Worm (Caenorhabditis elegans) whole organism, L1 larva: ENCODE measurements around the gene nsy-4.

Experiments
- C16A3.4 ChIP-seq: fragments of 150-350 bp; optimal IDR thresholded peaks from 2 replicates; lab custom pipeline; 2014; ENCODE audit warnings: missing biosample characterization, missing genetic modification characterization
- C34B4.2 ChIP-seq: sonication (generic microtip); optimal IDR thresholded peaks from 2 replicates; lab custom pipeline; 2017; ENCODE audit warnings: mild to moderate bottlenecking, missing genetic modification characterization, missing compliant biosample characterization
- aha-1 ChIP-seq: fragments of 150-350 bp; optimal IDR thresholded peaks from 2 replicates; lab custom pipeline; 2014; ENCODE audit warnings: missing biosample characterization, missing genetic modification characterization
- alr-1 ChIP-seq: fragments of 200-800 bp; sonication (Bioruptor generic); optimal IDR thresholded peaks from 2 replicates; lab custom pipeline; 2018; ENCODE audit warnings: borderline replicate concordance, mild to moderate bottlenecking, missing genetic modification characterization, missing compliant biosample characterization
- ama-1 ChIP-seq: fragments of 150-350 bp; optimal IDR thresholded peaks from 2 replicates; lab custom pipeline; 2014
- blmp-1 ChIP-seq: fragments of 150-350 bp; optimal IDR thresholded peaks from 2 replicates; lab custom pipeline; 2014; ENCODE audit warnings: missing biosample characterization, missing genetic modification characterization
- ceh-63 ChIP-seq: fragments of 200-800 bp; sonication (Bioruptor generic); optimal IDR thresholded peaks from 2 replicates; lab custom pipeline; 2018; ENCODE audit warnings: mild to moderate bottlenecking, missing genetic modification characterization, missing compliant biosample characterization
- ceh-88 ChIP-seq: fragments of 200-800 bp; sonication (Bioruptor generic); IDR thresholded peaks from 2 replicates; pipeline ENCODE4 v1.3.6; 2022; ENCODE audit warnings: missing genetic modification characterization, missing compliant biosample characterization
- dpl-1 ChIP-seq, 3 experiments: fragments of 150-350 bp in 2 of 3; sonication (generic microtip) in 1 of 3; optimal IDR thresholded peaks; 2 replicates each; lab custom pipeline; 2014 to 2017; ENCODE audit warnings: missing biosample characterization in 3 of 3, missing genetic modification characterization in 3 of 3, missing genetic modification reagents in 3 of 3
- efl-1 ChIP-seq, 4 experiments: fragments of 150-350 bp; optimal IDR thresholded peaks in 3 of 4; peaks in 1 of 4; 1 replicate in 1 of 4; 2 replicates in 3 of 4; lab custom pipeline; 2014; ENCODE audit warnings: missing biosample characterization in 2 of 4, missing genetic modification characterization in 2 of 4, missing genetic modification reagents in 2 of 4
- efl-3 ChIP-seq: fragments of 200-800 bp; sonication (Bioruptor generic); optimal IDR thresholded peaks from 2 replicates; lab custom pipeline; 2018; ENCODE audit warnings: mild to moderate bottlenecking, missing genetic modification characterization, missing compliant biosample characterization
- egl-13 ChIP-seq: sonication (generic microtip); optimal IDR thresholded peaks from 2 replicates; lab custom pipeline; 2016; ENCODE audit warnings: missing genotype, missing genetic modification reagents, missing genetic modification characterization, missing compliant biosample characterization
- egl-27 ChIP-seq, 2 experiments: fragments of 150-350 bp in 1 of 2; sonication (generic microtip); optimal IDR thresholded peaks; 3 replicates each; lab custom pipeline; 2017 to 2018; ENCODE audit warnings: missing biosample characterization in 2 of 2, missing genetic modification characterization in 2 of 2, missing genetic modification reagents in 2 of 2
- elt-3 ChIP-seq, 6 experiments: fragments of 150-350 bp in 1 of 6; sonication (generic microtip); optimal IDR thresholded peaks; 2 replicates each; lab custom pipeline; 2017 to 2018; ENCODE audit warnings: missing biosample characterization in 6 of 6, missing genetic modification characterization in 6 of 6, inconsistent platforms in 1 of 6
- fkh-10 ChIP-seq: sonication (generic microtip); optimal IDR thresholded peaks from 2 replicates; lab custom pipeline; 2017; ENCODE audit warnings: missing biosample characterization, missing genetic modification reagents, missing genetic modification characterization
- fkh-4 ChIP-seq: sonication (generic microtip); optimal IDR thresholded peaks from 2 replicates; lab custom pipeline; 2016; ENCODE audit warnings: missing compliant biosample characterization, missing genetic modification characterization, borderline replicate concordance
- fkh-8 ChIP-seq: sonication (generic microtip); optimal IDR thresholded peaks from 2 replicates; lab custom pipeline; 2016; ENCODE audit warnings: mild to moderate bottlenecking, missing genetic modification characterization, missing compliant biosample characterization
- fos-1 ChIP-seq: fragments of 150-350 bp; optimal IDR thresholded peaks from 2 replicates; lab custom pipeline; 2014; ENCODE audit warnings: missing biosample characterization, missing genetic modification characterization
- grh-1 ChIP-seq: fragments of 200-800 bp; sonication (Bioruptor generic); IDR thresholded peaks from 2 replicates; pipeline ENCODE4 v1.3.6; 2022; ENCODE audit warnings: missing genetic modification reagents, missing genetic modification characterization, missing compliant biosample characterization
- hlh-4 ChIP-seq: sonication (generic microtip); optimal IDR thresholded peaks from 2 replicates; lab custom pipeline; 2016; ENCODE audit warnings: mild to moderate bottlenecking, missing genetic modification characterization, missing compliant biosample characterization
- hpl-2 ChIP-seq: fragments of 150-350 bp; optimal IDR thresholded peaks from 2 replicates; lab custom pipeline; 2014; ENCODE audit warnings: missing biosample characterization, missing genetic modification reagents, missing genetic modification characterization
- irx-1 ChIP-seq: sonication (generic microtip); optimal IDR thresholded peaks from 2 replicates; lab custom pipeline; 2016; ENCODE audit warnings: missing genetic modification characterization, missing compliant biosample characterization
- jun-1 ChIP-seq: fragments of 150-350 bp; optimal IDR thresholded peaks from 2 replicates; lab custom pipeline; 2014; ENCODE audit warnings: missing biosample characterization, missing genetic modification reagents, missing genetic modification characterization
- lin-13 ChIP-seq: fragments of 150-350 bp; optimal IDR thresholded peaks from 2 replicates; lab custom pipeline; 2014; ENCODE audit warnings: missing biosample characterization, missing genetic modification reagents, missing genetic modification characterization
- lin-35 ChIP-seq, 2 experiments: fragments of 150-350 bp; optimal IDR thresholded peaks; 2 replicates each; lab custom pipeline; 2014; ENCODE audit warnings: missing biosample characterization in 2 of 2, missing genetic modification characterization in 2 of 2, missing genetic modification reagents in 2 of 2
- lir-3 ChIP-seq: sonication (generic microtip); optimal IDR thresholded peaks from 2 replicates; lab custom pipeline; 2016; ENCODE audit warnings: mild to moderate bottlenecking, missing genetic modification characterization, moderate library complexity, missing compliant biosample characterization; ENCODE audit not compliant: poor library complexity
- lsy-2 ChIP-seq, 2 experiments: fragments of 150-350 bp; optimal IDR thresholded peaks; 2 replicates each; lab custom pipeline; 2014; ENCODE audit warnings: missing biosample characterization in 2 of 2, missing genetic modification characterization in 2 of 2
- mab-9 ChIP-seq: fragments of 200-800 bp; sonication (Bioruptor generic); IDR thresholded peaks from 2 replicates; pipeline ENCODE4 v1.3.6; 2022; ENCODE audit warnings: missing genetic modification reagents, missing genetic modification characterization, missing compliant biosample characterization
- mef-2 ChIP-seq: fragments of 150-350 bp; optimal IDR thresholded peaks from 2 replicates; lab custom pipeline; 2014; ENCODE audit warnings: missing biosample characterization, missing genetic modification characterization
- nhr-12 ChIP-seq: sonication (generic microtip); optimal IDR thresholded peaks from 2 replicates; lab custom pipeline; 2017; ENCODE audit warnings: missing biosample characterization, missing genetic modification characterization
- nhr-19 ChIP-seq: fragments of 200-800 bp; sonication (Bioruptor generic); conservative IDR thresholded peaks from 2 replicates; pipeline ENCODE4 v1.3.6; 2022; ENCODE audit warnings: missing genetic modification characterization, missing compliant biosample characterization
- nhr-47 ChIP-seq: sonication (generic microtip); optimal IDR thresholded peaks from 2 replicates; lab custom pipeline; 2016; ENCODE audit warnings: mild to moderate bottlenecking, missing genetic modification characterization, moderate library complexity, missing compliant biosample characterization
- nhr-71 ChIP-seq: sonication (generic microtip); optimal IDR thresholded peaks from 2 replicates; lab custom pipeline; 2016; ENCODE audit warnings: mild to moderate bottlenecking, missing genetic modification characterization, moderate library complexity, missing compliant biosample characterization
- nhr-85 ChIP-seq: sonication (generic microtip); peaks from one replicate; lab custom pipeline; 2016; ENCODE audit warnings: missing genetic modification characterization, inconsistent platforms, missing compliant biosample characterization
- pag-3 ChIP-seq: sonication (generic microtip); optimal IDR thresholded peaks from 2 replicates; lab custom pipeline; 2017; ENCODE audit warnings: missing genetic modification characterization, mild to moderate bottlenecking, missing compliant biosample characterization, antibody characterized with exemption, borderline replicate concordance; ENCODE audit not compliant: insufficient read depth
- pqm-1 ChIP-seq: sonication (generic microtip); optimal IDR thresholded peaks from 3 replicates; lab custom pipeline; 2017; ENCODE audit warnings: missing biosample characterization, missing genetic modification characterization
- skn-1 ChIP-seq: fragments of 150-350 bp; optimal IDR thresholded peaks from 2 replicates; lab custom pipeline; 2014; ENCODE audit warnings: missing biosample characterization, missing genetic modification characterization
- sptf-1 ChIP-seq: fragments of 150-350 bp; optimal IDR thresholded peaks from 2 replicates; lab custom pipeline; 2014; ENCODE audit warnings: missing biosample characterization, missing genetic modification characterization
- swsn-7 ChIP-seq: sonication (generic microtip); optimal IDR thresholded peaks from 2 replicates; lab custom pipeline; 2016; ENCODE audit warnings: missing genetic modification characterization, missing compliant biosample characterization
- tbx-2 ChIP-seq: sonication (generic microtip); optimal IDR thresholded peaks from 2 replicates; lab custom pipeline; 2016; ENCODE audit warnings: missing genetic modification characterization, missing compliant biosample characterization
- tlp-1 ChIP-seq: fragments of 150-350 bp; optimal IDR thresholded peaks from 2 replicates; lab custom pipeline; 2014; ENCODE audit warnings: missing biosample characterization, missing genetic modification characterization
- unc-62 ChIP-seq: fragments of 150-350 bp; optimal IDR thresholded peaks from 2 replicates; lab custom pipeline; 2014; ENCODE audit warnings: missing biosample characterization, missing genetic modification reagents, missing genetic modification characterization
- unc-98 ChIP-seq: fragments of 200-800 bp; sonication (Bioruptor generic); IDR thresholded peaks from 2 replicates; pipeline ENCODE4 v1.3.6; 2022; ENCODE audit warnings: missing genetic modification characterization, missing compliant biosample characterization
- vab-15 ChIP-seq: sonication (generic microtip); optimal IDR thresholded peaks from 2 replicates; lab custom pipeline; 2017; ENCODE audit warnings: missing genotype, mild to moderate bottlenecking, missing genetic modification characterization, missing compliant biosample characterization
- xbp-1 ChIP-seq: sonication (generic microtip); optimal IDR thresholded peaks from 2 replicates; lab custom pipeline; 2016; ENCODE audit warnings: missing genetic modification characterization, missing compliant biosample characterization
- ztf-11 ChIP-seq, 2 experiments: sonication (generic microtip); optimal IDR thresholded peaks; 2 replicates each; lab custom pipeline; 2016 to 2017; ENCODE audit warnings: missing genetic modification characterization in 2 of 2, missing biosample characterization in 1 of 2, missing compliant biosample characterization in 1 of 2
- ztf-4 ChIP-seq: fragments of 150-350 bp; optimal IDR thresholded peaks from 2 replicates; lab custom pipeline; 2014; ENCODE audit warnings: missing biosample characterization, missing genetic modification characterization

Gene nsy-4

ce11 chrIV:2329540-2329939, 6.5 kb downstream of the nsy-4 start, which contains the start of gene nhr-236:
TSS of gene nhr-236 (minus strand) at chrIV:2329640.
- TF ChIP-seq hpl-2 (GFP tag; lab: Kevin White, UChicago) (no peak), efl-1 (optimal IDR thresholded peaks at IDR 0.05; lab: Kevin White, UChicago) (no peak), efl-1 (GFP tag; optimal IDR thresholded peaks at IDR 0.05 in 1 of 2; lab: Kevin White, UChicago) (peak in 1 of 2 experiments; percentile 40)

- no peak for TF ChIP-seq hlh-4 (tag; lab: Kevin White, UChicago)
- TF ChIP-seq jun-1 = no peak
- no peak for TF ChIP-seq nhr-12 (tag; lab: Kevin White, UChicago)
- peak; percentile 39 for TF ChIP-seq nhr-85 (tag; lab: Kevin White, UChicago)
- no peak for TF ChIP-seq fos-1 (tag; lab: Kevin White, UChicago)
- TF ChIP-seq lsy-2 (tag; optimal IDR thresholded peaks at IDR 0.05; lab: Kevin White, UChicago) = peak; percentile 16 to 33
- TF ChIP-seq fkh-10 (GFP tag; lab: Kevin White, UChicago) = no peak
- TF ChIP-seq egl-13 = no peak
- no peak for TF ChIP-seq C16A3.4 (tag; lab: Kevin White, UChicago)
- no peak for TF ChIP-seq fkh-8 (tag; lab: Kevin White, UChicago)
- TF ChIP-seq ztf-11 (tag; optimal IDR thresholded peaks at IDR 0.05; lab: Kevin White, UChicago) = no peak
- TF ChIP-seq hpl-2 (GFP tag; lab: Kevin White, UChicago) = no peak
- TF ChIP-seq blmp-1 (tag; lab: Kevin White, UChicago) = no peak
These were observed 10.9 kb downstream of the nsy-4 start for ce11 chrIV:2334012-2334411.

ce11 chrIV:2348862-2349321, 25.8 kb downstream of the nsy-4 start, which contains the start of the genes ppgn-1 and tftc-1:
TSS of gene ppgn-1 (minus strand) at chrIV:2348912.
TSS of gene tftc-1 (plus strand) at chrIV:2349271.
- TF ChIP-seq fkh-4 (tag; lab: Kevin White, UChicago) (peak; percentile 1), vab-15 (tag; lab: Kevin White, UChicago) (no peak), irx-1 (tag; lab: Kevin White, UChicago) (peak; percentile 71), sptf-1 (tag; lab: Kevin White, UChicago) (no peak), C16A3.4 (tag; lab: Kevin White, UChicago) (peak; percentile 29), efl-3 (GFP tag; lab: Kevin White, UChicago) (no peak), pag-3 (no peak), unc-62 (GFP tag; lab: Kevin White, UChicago) (no peak), jun-1 (no peak), ztf-4 (tag; lab: Kevin White, UChicago) (no peak), lin-35 (GFP tag; optimal IDR thresholded peaks at IDR 0.05; lab: Kevin White, UChicago) (peak; percentile 63), nhr-71 (tag; lab: Kevin White, UChicago) (no peak), egl-13 (peak; percentile 55), skn-1 (peak; percentile 67), ceh-88 (GFP tag; lab: Robert Waterston, UW) (no peak), mab-9 (GFP tag; lab: Robert Waterston, UW) (no peak), alr-1 (no peak), nhr-47 (tag; lab: Kevin White, UChicago) (peak; percentile 86), tbx-2 (tag; lab: Kevin White, UChicago) (peak; percentile 79), hpl-2 (GFP tag; lab: Kevin White, UChicago) (no peak), aha-1 (tag; lab: Kevin White, UChicago) (no peak), swsn-7 (peak; percentile 79), egl-27 (tag; optimal IDR thresholded peaks at IDR 0.05; lab: Kevin White, UChicago) (no peak), ztf-11 (tag; optimal IDR thresholded peaks at IDR 0.05; lab: Kevin White, UChicago) (peak in 1 of 2 experiments; percentile 33), dpl-1 (GFP tag; optimal IDR thresholded peaks at IDR 0.05; lab: Kevin White, UChicago) (peak; percentile 40 to 72 (median 71)), unc-98 (no peak), nhr-19 (GFP tag; lab: Robert Waterston, UW) (peak; percentile 70), lin-13 (GFP tag; lab: Kevin White, UChicago) (peak; percentile 34), ama-1 (no peak), elt-3 (tag; optimal IDR thresholded peaks at IDR 0.05; lab: Kevin White, UChicago) (peak in 1 of 6 experiments; percentile 24), C34B4.2 (tag; lab: Kevin White, UChicago) (no peak), ceh-63 (no peak), pqm-1 (tag; lab: Kevin White, UChicago) (no peak), xbp-1 (peak; percentile 76), mef-2 (tag; lab: Kevin White, UChicago) (no peak), grh-1 (GFP tag; lab: Robert Waterston, UW) (peak; percentile 30; the same call in 1 of the 2 replicates), fos-1 (tag; lab: Kevin White, UChicago) (peak; percentile 21), tlp-1 (tag; lab: Kevin White, UChicago) (no peak), lir-3 (tag; lab: Kevin White, UChicago) (no peak)
